Fruit fly (Drosophila melanogaster) whole organism, prepupa: Measurements from ENCODE around the gene g.

Source experiments
- CG10669 ChIP-seq: fragments of 200-800 bp; sonication (Bioruptor generic); optimal IDR thresholded peaks from 3 replicates; lab custom pipeline; 2018; ENCODE audit warnings: missing biosample characterization, mild to moderate bottlenecking, missing genetic modification characterization, moderate library complexity
- CG32006 ChIP-seq: fragments of 200-800 bp; sonication (Bioruptor generic); optimal IDR thresholded peaks from 3 replicates; lab custom pipeline; 2017; ENCODE audit warnings: missing biosample characterization, mild to moderate bottlenecking, missing genetic modification characterization
- CG3919 ChIP-seq: fragments of 200-800 bp; sonication (Bioruptor generic); optimal IDR thresholded peaks from 3 replicates; lab custom pipeline; 2016; ENCODE audit warnings: missing biosample characterization, missing genetic modification characterization
- Eip78C ChIP-seq: fragments of 200-800 bp; sonication (Bioruptor generic); peaks from one replicate; lab custom pipeline; 2016; ENCODE audit warnings: missing biosample characterization, missing genetic modification characterization
- Hr39 ChIP-seq: fragments of 200-800 bp; sonication (Bioruptor generic); optimal IDR thresholded peaks from 2 replicates; lab custom pipeline; 2016; ENCODE audit warnings: missing biosample characterization, missing genetic modification characterization
- Met ChIP-seq: fragments of 200-800 bp; sonication (Bioruptor generic); optimal IDR thresholded peaks from 3 replicates; lab custom pipeline; 2016; ENCODE audit warnings: missing biosample characterization, missing genetic modification characterization
- dsx ChIP-seq: fragments of 200-800 bp; optimal IDR thresholded peaks from 3 replicates; lab custom pipeline; 2019; ENCODE audit warnings: missing biosample characterization, mild to moderate bottlenecking, missing genetic modification characterization, moderate library complexity; ENCODE audit not compliant: poor library complexity, severe bottlenecking
- fd85E ChIP-seq: fragments of 200-800 bp; sonication (Bioruptor generic); optimal IDR thresholded peaks from 3 replicates; lab custom pipeline; 2016; ENCODE audit warnings: missing biosample characterization, missing genetic modification characterization
- vri ChIP-seq: fragments of 200-800 bp; sonication (Bioruptor generic); optimal IDR thresholded peaks from 3 replicates; lab custom pipeline; 2016; ENCODE audit warnings: missing biosample characterization, mild to moderate bottlenecking, missing genetic modification characterization

dm6 chrX:13753775-13754174 lies 17.7 kb upstream of the g start:
- no peak for TF ChIP-seq CG3919 (GFP tag; lab: Kevin White, UChicago)
- no peak for TF ChIP-seq fd85E (GFP tag; lab: Kevin White, UChicago)
- TF ChIP-seq Met (GFP tag; lab: Kevin White, UChicago) = no peak
- no peak for TF ChIP-seq vri (GFP tag; lab: Kevin White, UChicago)
- no peak for TF ChIP-seq dsx
- no peak for TF ChIP-seq CG32006 (GFP tag; lab: Kevin White, UChicago)
- TF ChIP-seq Eip78C = no peak
- TF ChIP-seq Hr39 = no peak
- no peak for TF ChIP-seq CG10669 (GFP tag; lab: Kevin White, UChicago)
